Fruit fly (Drosophila melanogaster) whole organism, embryonic: Measurements from ENCODE around the gene CG2865.

ENCODE experiments used
- Blimp-1 ChIP-seq: fragments of 200-800 bp; sonication (Bioruptor generic); optimal IDR thresholded peaks from 3 replicates; lab custom pipeline; 2018; ENCODE audit warnings: missing biosample characterization, missing genetic modification characterization, mild to moderate bottlenecking, moderate library complexity, missing genetic modification reagents
- ac ChIP-seq: fragments of 200-800 bp; sonication (Bioruptor generic); optimal IDR thresholded peaks from 3 replicates; lab custom pipeline; 2017; ENCODE audit warnings: missing biosample characterization, mild to moderate bottlenecking, missing genetic modification characterization
- pho ChIP-seq: fragments of 200-800 bp; sonication (Bioruptor generic); optimal IDR thresholded peaks from 2 replicates; lab custom pipeline; 2016; ENCODE audit warnings: missing biosample characterization, missing genetic modification characterization
- phol ChIP-seq: fragments of 200-800 bp; sonication (Bioruptor generic); optimal IDR thresholded peaks from 3 replicates; lab custom pipeline; 2018; ENCODE audit warnings: missing biosample characterization, mild to moderate bottlenecking, missing genetic modification characterization, moderate library complexity
- tna ChIP-seq: fragments of 200-800 bp; sonication (Bioruptor generic); IDR thresholded peaks from 2 replicates; pipeline ENCODE4 v1.3.6; 2022; ENCODE audit warnings: missing biosample characterization, missing genetic modification characterization; ENCODE audit not compliant: partially characterized antibody

DNA sequence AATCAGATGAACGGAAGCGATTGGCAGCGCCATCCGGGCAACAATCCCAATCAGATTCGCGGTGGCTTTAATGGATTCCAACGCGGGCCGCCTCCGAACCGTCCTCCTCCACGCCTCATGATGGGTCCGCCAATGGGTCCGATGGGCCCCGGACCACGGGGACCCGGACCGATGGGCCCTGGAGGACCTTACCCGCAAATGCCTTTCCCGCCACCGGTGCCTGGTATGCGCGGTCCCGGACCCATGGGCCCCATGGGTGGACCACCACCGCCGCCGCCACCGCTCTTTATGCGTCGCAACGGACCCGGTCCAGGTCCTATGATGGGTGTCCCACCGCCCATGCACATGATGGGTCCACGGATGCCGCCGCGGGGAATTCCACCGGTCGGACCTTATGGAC is 50.3 kb downstream of the CG2865 start:
- TF ChIP-seq tna (GFP tag; lab: Robert Waterston, UW), result no peak
- TF ChIP-seq Blimp-1 (GFP tag; lab: Kevin White, UChicago), result no peak
- no peak for TF ChIP-seq ac (GFP tag; lab: Kevin White, UChicago)
- no peak for TF ChIP-seq phol
- no peak for TF ChIP-seq pho (GFP tag; lab: Kevin White, UChicago)
